Fruit fly (Drosophila melanogaster): ENCODE data around the gene CG2200.

CG2200 gene

DNA sequence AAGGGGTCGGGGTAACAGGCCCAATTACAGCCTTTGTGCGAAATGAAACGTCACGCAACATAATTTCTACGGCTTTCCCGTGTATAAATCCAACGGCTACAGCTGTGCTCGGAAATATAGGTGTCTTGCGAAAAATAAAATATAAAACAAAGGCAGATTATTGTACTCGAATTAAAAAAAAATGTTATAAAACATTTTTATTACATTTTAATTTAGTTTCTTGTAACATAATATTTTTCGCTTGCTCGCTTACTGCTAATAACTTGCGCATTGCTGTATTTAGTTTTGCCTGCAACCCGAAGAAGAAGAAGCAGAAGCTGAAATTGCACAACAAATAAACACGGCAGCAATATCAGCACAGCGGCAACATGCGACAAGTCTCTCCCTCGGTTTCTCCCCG lies 49.0 kb downstream of the CG2200 start (continued):
- TF ChIP-seq CG15479 (GFP tag; optimal IDR thresholded peaks at IDR 0.05): peak; percentile 2
- peak; percentile 63 for TF ChIP-seq unpg (GFP tag; optimal IDR thresholded peaks at IDR 0.05)
- TF ChIP-seq CG10321 (GFP tag; IDR thresholded peaks at IDR 0.05): no peak
- TF ChIP-seq CG7987 (GFP tag; optimal IDR thresholded peaks at IDR 0.05): no peak
- TF ChIP-seq lbe (GFP tag; optimal IDR thresholded peaks at IDR 0.05): no peak
- 0 out of 3 replicates have a peak, but pooled peaks have one; percentile 30 for TF ChIP-seq otp (GFP tag; IDR thresholded peaks at IDR 0.05)
- no peak for TF ChIP-seq Nf-YC (tag; optimal IDR thresholded peaks at IDR 0.05)
- TF ChIP-seq Hmx (GFP tag; optimal IDR thresholded peaks at IDR 0.05): no peak
- no peak for TF ChIP-seq danr (GFP tag; IDR thresholded peaks at IDR 0.05)
- TF ChIP-seq B-H1 (GFP tag; IDR thresholded peaks at IDR 0.05): 0 out of 3 replicates have a peak, but pooled peaks have one; percentile 12
- no peak for TF ChIP-seq ranshi (GFP tag; IDR thresholded peaks at IDR 0.05)
- no peak for TF ChIP-seq da (GFP tag; optimal IDR thresholded peaks at IDR 0.05)
- TF ChIP-seq CG16813 (GFP tag; IDR thresholded peaks at IDR 0.05; ENCODE audit: partially characterized antibody): no peak
- TF ChIP-seq Asciz (GFP tag; optimal IDR thresholded peaks at IDR 0.05): no peak
- no peak for TF ChIP-seq Dad (GFP tag; optimal IDR thresholded peaks at IDR 0.05)
- peak; percentile 31 for TF ChIP-seq CG13296 (GFP tag; optimal IDR thresholded peaks at IDR 0.05)
- no peak for TF ChIP-seq CG15011 (GFP tag; optimal IDR thresholded peaks at IDR 0.05)
- no peak for TF ChIP-seq HHEX (GFP tag; optimal IDR thresholded peaks at IDR 0.05)
- no peak for TF ChIP-seq Atf3 (GFP tag; optimal IDR thresholded peaks at IDR 0.05)
- TF ChIP-seq schlank (tag; optimal IDR thresholded peaks at IDR 0.05): no peak
- TF ChIP-seq CG1602 (GFP tag; optimal IDR thresholded peaks at IDR 0.05): no peak
- no peak for TF ChIP-seq CG7786 (GFP tag; optimal IDR thresholded peaks at IDR 0.05)
- no peak for TF ChIP-seq Spps (tag; optimal IDR thresholded peaks at IDR 0.05)
- TF ChIP-seq Doc2 (GFP tag; IDR thresholded peaks at IDR 0.05): no peak
- TF ChIP-seq odd (GFP tag; optimal IDR thresholded peaks at IDR 0.05): no peak
- no peak for TF ChIP-seq Fer1 (GFP tag; optimal IDR thresholded peaks at IDR 0.05)
- TF ChIP-seq Xrp1 (GFP tag; IDR thresholded peaks at IDR 0.05): peak; percentile 65; the same call in 1 of the 2 replicates
- 0 out of 3 replicates have a peak, but pooled peaks have one; percentile 38 for TF ChIP-seq H15 (GFP tag; IDR thresholded peaks at IDR 0.05)
- TF ChIP-seq CG14014 (GFP tag; IDR thresholded peaks at IDR 0.05): peak; percentile 55; the same call in 1 of the 2 replicates
- no peak; the same call in 1 of the 2 replicates for TF ChIP-seq stc (GFP tag; IDR thresholded peaks at IDR 0.05)
- no peak for TF ChIP-seq CG11247 (GFP tag; IDR thresholded peaks at IDR 0.05)
- TF ChIP-seq CG2199 (GFP tag; IDR thresholded peaks at IDR 0.05): no peak
- TF ChIP-seq CG30403 (GFP tag; optimal IDR thresholded peaks at IDR 0.05): peak; percentile 18
- TF ChIP-seq CoRest (tag; optimal IDR thresholded peaks at IDR 0.05): peak; percentile 14
- TF ChIP-seq CG10565 (GFP tag; optimal IDR thresholded peaks at IDR 0.05): no peak
- TF ChIP-seq CG16863 (GFP tag; optimal IDR thresholded peaks at IDR 0.05): no peak
- no peak for TF ChIP-seq lilli (GFP tag; optimal IDR thresholded peaks at IDR 0.05)
- no peak for TF ChIP-seq en (GFP tag; optimal IDR thresholded peaks at IDR 0.05)
- TF ChIP-seq Dek (tag; optimal IDR thresholded peaks at IDR 0.05): no peak
- no peak for TF ChIP-seq wek (GFP tag; optimal IDR thresholded peaks at IDR 0.05)
- no peak for TF ChIP-seq CG4707 (GFP tag; optimal IDR thresholded peaks at IDR 0.05)
- no peak for TF ChIP-seq CG1024 (GFP tag; IDR thresholded peaks at IDR 0.05)
- TF ChIP-seq CG12769 (tag; optimal IDR thresholded peaks at IDR 0.05): no peak
- no peak for TF ChIP-seq amos (GFP tag; IDR thresholded peaks at IDR 0.05; ENCODE audit: partially characterized antibody)
- TF ChIP-seq CG13775 (GFP tag; optimal IDR thresholded peaks at IDR 0.05): peak; percentile 19
- no peak for TF ChIP-seq CG7372 (GFP tag; IDR thresholded peaks at IDR 0.05)
- peak; percentile 41 for TF ChIP-seq CG1603 (tag; optimal IDR thresholded peaks at IDR 0.05)
- TF ChIP-seq cad (GFP tag; optimal IDR thresholded peaks at IDR 0.05): no peak
- TF ChIP-seq CG34376 (GFP tag; optimal IDR thresholded peaks at IDR 0.05): no peak
- TF ChIP-seq pan (optimal IDR thresholded peaks at IDR 0.05): no peak
- TF ChIP-seq pan (GFP tag; optimal IDR thresholded peaks at IDR 0.05 in 1 of 2, IDR thresholded peaks at IDR 0.05 in 1 of 2): peak in 1 of 2 experiments; percentile 33
- peak; percentile 50 for TF ChIP-seq fd96Cb (tag; optimal IDR thresholded peaks at IDR 0.05)

All from whole organism, embryonic.